Fruit fly (Drosophila melanogaster): ENCODE results near the gene CG13970.

CG13970 gene

DNA sequence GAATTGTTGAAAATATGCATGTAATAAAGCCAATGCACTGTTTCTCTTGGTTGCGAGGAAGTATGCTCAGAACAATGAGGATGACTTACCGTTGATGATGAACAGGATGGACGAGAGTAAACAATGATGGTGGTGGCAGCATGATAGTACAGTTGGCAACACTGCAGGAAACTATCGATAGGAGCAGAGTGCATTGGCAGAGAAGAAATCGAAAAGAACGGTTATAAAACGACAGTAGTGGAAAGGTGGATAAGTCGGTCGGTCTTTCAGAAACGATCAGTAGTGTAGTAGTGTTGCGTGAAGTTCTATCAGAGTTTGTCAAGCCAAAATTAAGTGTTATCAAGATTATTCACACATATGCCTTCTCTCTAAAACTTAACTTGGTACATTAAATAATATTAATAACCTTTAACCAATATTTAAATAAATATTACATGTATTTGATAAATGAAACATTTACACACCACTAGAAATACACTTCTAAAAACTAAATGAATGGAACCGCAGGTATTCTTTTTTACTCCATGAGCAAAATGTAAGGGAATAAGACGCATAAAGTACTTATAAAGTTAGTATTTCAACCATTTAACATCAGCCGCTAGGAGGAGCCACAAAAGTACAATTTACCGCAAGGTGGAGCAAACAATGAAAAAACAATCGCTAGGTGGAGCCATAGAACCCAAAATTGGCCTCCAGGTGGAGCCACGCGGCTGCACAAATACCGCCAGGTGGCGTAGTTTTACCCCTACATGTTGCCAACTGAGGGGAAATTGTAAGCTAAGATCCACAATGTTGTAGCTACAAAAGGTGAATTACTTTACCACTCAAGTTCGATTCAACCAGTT, 16.7 kb upstream of the CG13970 start (continued):
- TF ChIP-seq CG8089 (GFP tag; optimal IDR thresholded peaks at IDR 0.05) (peak; percentile 95), CG9876 (GFP tag; optimal IDR thresholded peaks at IDR 0.05) (peak; percentile 96), bsh (GFP tag; optimal IDR thresholded peaks at IDR 0.05) (peak; percentile 21 to 70), HmgD (GFP tag; optimal IDR thresholded peaks at IDR 0.05) (peak; percentile 92), NK7.1 (GFP tag; optimal IDR thresholded peaks at IDR 0.05) (peak; percentile 90), CG2678 (tag; optimal IDR thresholded peaks at IDR 0.05) (peak; percentile 74), CG6765 (GFP tag; optimal IDR thresholded peaks at IDR 0.05) (no peak), chif (GFP tag; optimal IDR thresholded peaks at IDR 0.05) (peak; percentile 88 to 97), onecut (GFP tag; IDR thresholded peaks at IDR 0.05) (peak; percentile 95), sisA (GFP tag; IDR thresholded peaks at IDR 0.05) (peak; percentile 98), CG18262 (tag; optimal IDR thresholded peaks at IDR 0.05) (peak; percentile 83), CG8281 (tag; optimal IDR thresholded peaks at IDR 0.05) (peak; percentile 6), CG6791 (GFP tag; IDR thresholded peaks at IDR 0.05; ENCODE audit: partially characterized antibody) (peak; percentile 79), ems (GFP tag; optimal IDR thresholded peaks at IDR 0.05) (peak; percentile 73), h (optimal IDR thresholded peaks at IDR 0.05) (no peak), Sry-δ (GFP tag; optimal IDR thresholded peaks at IDR 0.05) (peak; percentile 79), esg (GFP tag; conservative IDR thresholded peaks at IDR 0.05) (peak; percentile 76), nerfin-1 (tag; optimal IDR thresholded peaks at IDR 0.05) (no peak), toy (GFP tag; IDR thresholded peaks at IDR 0.05) (peak; percentile 22; the same call in 1 of the 2 replicates), br (optimal IDR thresholded peaks at IDR 0.05) (no peak), CG8924 (tag; optimal IDR thresholded peaks at IDR 0.05) (peak; percentile 81), sqz (GFP tag; optimal IDR thresholded peaks at IDR 0.05) (peak; percentile 68), luna (GFP tag; optimal IDR thresholded peaks at IDR 0.05) (peak; percentile 87), CG1792 (GFP tag; optimal IDR thresholded peaks at IDR 0.05) (peak; percentile 78), Dip2 (GFP tag; IDR thresholded peaks at IDR 0.05) (peak; percentile 93), cato (GFP tag; optimal IDR thresholded peaks at IDR 0.05; ENCODE audit: borderline replicate concordance) (peak; percentile 69), lov (optimal IDR thresholded peaks at IDR 0.05) (no peak), lov (GFP tag; IDR thresholded peaks at IDR 0.05) (peak; percentile 92), CG11085 (GFP tag; IDR thresholded peaks at IDR 0.05) (peak; percentile 96), Spps (tag; optimal IDR thresholded peaks at IDR 0.05) (no peak), Xbp1 (GFP tag; optimal IDR thresholded peaks at IDR 0.05) (peak; percentile 98), Lim3 (GFP tag; IDR thresholded peaks at IDR 0.05) (no peak), CG15073 (GFP tag; optimal IDR thresholded peaks at IDR 0.05) (peak; percentile 68), Hmx (GFP tag; optimal IDR thresholded peaks at IDR 0.05) (no peak), HmgZ (tag; optimal IDR thresholded peaks at IDR 0.05) (peak; percentile 66), Nf-YC (tag; optimal IDR thresholded peaks at IDR 0.05) (peak; percentile 34), Chrac-16 (GFP tag; optimal IDR thresholded peaks at IDR 0.05) (peak; percentile 97), CG18764 (GFP tag; optimal IDR thresholded peaks at IDR 0.05) (peak; percentile 82), Rx (GFP tag; IDR thresholded peaks at IDR 0.05) (peak; percentile 92), GATAe (GFP tag; conservative IDR thresholded peaks at IDR 0.05) (no peak; the same call in 1 of the 2 replicates), gsb (GFP tag; IDR thresholded peaks at IDR 0.05) (peak; percentile 80), en (GFP tag; optimal IDR thresholded peaks at IDR 0.05) (peak; percentile 87), knrl (GFP tag; IDR thresholded peaks at IDR 0.05; ENCODE audit: partially characterized antibody) (peak; percentile 75), CG12155 (GFP tag; optimal IDR thresholded peaks at IDR 0.05) (peak; percentile 82), CG33213 (GFP tag; optimal IDR thresholded peaks at IDR 0.05) (peak; percentile 98), CG13123 (GFP tag; optimal IDR thresholded peaks at IDR 0.05) (peak; percentile 70), run (tag; optimal IDR thresholded peaks at IDR 0.05) (peak; percentile 10), unc-4 (GFP tag; IDR thresholded peaks at IDR 0.05; ENCODE audit: partially characterized antibody) (peak; percentile 60), CG2202 (tag; optimal IDR thresholded peaks at IDR 0.05) (peak; percentile 47), CG4424 (GFP tag; optimal IDR thresholded peaks at IDR 0.05) (peak; percentile 80)

Measured in whole organism, embryonic.